Fruit fly (Drosophila melanogaster) whole organism, embryonic: Measurements from ENCODE around the gene CG15439.

Experiments used
- B-H2 ChIP-seq: fragments of 200-800 bp; sonication (Bioruptor generic); optimal IDR thresholded peaks from 2 replicates; lab custom pipeline; 2018; ENCODE audit warnings: missing biosample characterization, mild to moderate bottlenecking, missing genetic modification characterization
- BEAF-32 ChIP-seq: fragments of 200-800 bp; sonication (Bioruptor generic); optimal IDR thresholded peaks from 3 replicates; lab custom pipeline; 2017; ENCODE audit warnings: missing biosample characterization, missing genetic modification characterization, mild to moderate bottlenecking, moderate library complexity, missing genetic modification reagents
- Blimp-1 ChIP-seq: fragments of 200-800 bp; sonication (Bioruptor generic); optimal IDR thresholded peaks from 3 replicates; lab custom pipeline; 2018; ENCODE audit warnings: missing biosample characterization, missing genetic modification characterization, mild to moderate bottlenecking, moderate library complexity, missing genetic modification reagents
- CG10274 ChIP-seq: fragments of 200-800 bp; sonication (Bioruptor generic); optimal IDR thresholded peaks from 3 replicates; lab custom pipeline; 2017; ENCODE audit warnings: missing biosample characterization, mild to moderate bottlenecking, missing genetic modification characterization
- CG10366 ChIP-seq: fragments of 200-800 bp; sonication (Bioruptor generic); IDR thresholded peaks from 2 replicates; pipeline ENCODE4 v1.3.6; 2022; ENCODE audit warnings: missing biosample characterization, missing genetic modification characterization
- CG12104 ChIP-seq: fragments of 200-800 bp; sonication (Bioruptor generic); optimal IDR thresholded peaks from 3 replicates; lab custom pipeline; 2016; ENCODE audit warnings: missing biosample characterization, missing genetic modification characterization
- CG12155 ChIP-seq: fragments of 200-800 bp; sonication (Bioruptor generic); optimal IDR thresholded peaks from 3 replicates; lab custom pipeline; 2016; ENCODE audit warnings: missing biosample characterization, missing genetic modification characterization
- CG12236 ChIP-seq: fragments of 200-800 bp; sonication (Bioruptor generic); optimal IDR thresholded peaks from 2 replicates; lab custom pipeline; 2016; ENCODE audit warnings: missing biosample characterization, missing genetic modification characterization
- CG12942 ChIP-seq: fragments of 200-800 bp; sonication (Bioruptor generic); optimal IDR thresholded peaks from 3 replicates; lab custom pipeline; 2016; ENCODE audit warnings: missing biosample characterization, missing genetic modification characterization
- CG14860 ChIP-seq: fragments of 200-800 bp; sonication (Bioruptor generic); IDR thresholded peaks from 3 replicates; pipeline ENCODE4 v1.3.6; 2022; ENCODE audit warnings: missing biosample characterization, missing genetic modification characterization; ENCODE audit not compliant: partially characterized antibody
- CG1529 ChIP-seq: fragments of 200-800 bp; sonication (Bioruptor generic); optimal IDR thresholded peaks from 3 replicates; lab custom pipeline; 2018; ENCODE audit warnings: missing biosample characterization, missing genetic modification characterization
- CG15601 ChIP-seq: fragments of 200-800 bp; sonication (Bioruptor generic); optimal IDR thresholded peaks from 3 replicates; lab custom pipeline; 2019; ENCODE audit warnings: missing biosample characterization, mild to moderate bottlenecking, missing genetic modification characterization, moderate library complexity
- CG18764 ChIP-seq: fragments of 200-800 bp; sonication (Bioruptor generic); optimal IDR thresholded peaks from 3 replicates; lab custom pipeline; 2016; ENCODE audit warnings: missing biosample characterization, missing genetic modification characterization
- CG2120 ChIP-seq: fragments of 200-800 bp; sonication (Bioruptor generic); optimal IDR thresholded peaks from 3 replicates; lab custom pipeline; 2016; ENCODE audit warnings: missing biosample characterization, missing genetic modification characterization
- CG2202 ChIP-seq: fragments of 200-800 bp; sonication (Bioruptor generic); optimal IDR thresholded peaks from 2 replicates; lab custom pipeline; 2018; ENCODE audit warnings: missing biosample characterization, mild to moderate bottlenecking, missing genetic modification characterization
- CG42726 ChIP-seq: fragments of 200-800 bp; sonication (Bioruptor generic); IDR thresholded peaks from 2 replicates; pipeline ENCODE4 v1.3.6; 2022; ENCODE audit warnings: missing biosample characterization, missing genetic modification characterization; ENCODE audit not compliant: partially characterized antibody
- CG4328 ChIP-seq: fragments of 200-800 bp; sonication (Bioruptor generic); optimal IDR thresholded peaks from 3 replicates; lab custom pipeline; 2017; ENCODE audit warnings: missing biosample characterization, missing genetic modification reagents, missing genetic modification characterization
- CG8478 ChIP-seq: fragments of >200 bp; optimal IDR thresholded peaks from 2 replicates; lab custom pipeline; 2018
- D19B ChIP-seq: fragments of 200-800 bp; sonication (Bioruptor generic); optimal IDR thresholded peaks from 2 replicates; lab custom pipeline; 2017; ENCODE audit warnings: missing biosample characterization, mild to moderate bottlenecking, missing genetic modification characterization
- Dip3 ChIP-seq: fragments of 200-800 bp; sonication (Bioruptor generic); optimal IDR thresholded peaks from 3 replicates; lab custom pipeline; 2016; ENCODE audit warnings: missing biosample characterization, missing genetic modification characterization
- HLH4C ChIP-seq: fragments of 200-800 bp; sonication (Bioruptor generic); IDR thresholded peaks from 3 replicates; pipeline ENCODE4 v1.3.6; 2022; ENCODE audit warnings: missing biosample characterization, missing genetic modification characterization; ENCODE audit not compliant: partially characterized antibody
- HLHmδ ChIP-seq: fragments of 200-800 bp; sonication (Bioruptor generic); optimal IDR thresholded peaks from 2 replicates; lab custom pipeline; 2018; ENCODE audit warnings: missing biosample characterization, mild to moderate bottlenecking, missing genetic modification characterization, moderate library complexity
- Hr39 ChIP-seq: fragments of >200 bp; optimal IDR thresholded peaks from 2 replicates; lab custom pipeline; 2017
- Nf-YC ChIP-seq: fragments of 200-800 bp; optimal IDR thresholded peaks from 3 replicates; lab custom pipeline; 2019; ENCODE audit warnings: missing biosample characterization, mild to moderate bottlenecking, missing genetic modification characterization, moderate library complexity
- Oaz ChIP-seq: fragments of 200-800 bp; sonication (Bioruptor generic); IDR thresholded peaks from 2 replicates; pipeline ENCODE4 v1.3.6; 2022; ENCODE audit warnings: missing biosample characterization, missing genetic modification characterization
- bsh ChIP-seq, 2 experiments: fragments of 200-800 bp; sonication (Bioruptor generic); optimal IDR thresholded peaks; 2 replicates each; lab custom pipeline; 2017 to 2018; ENCODE audit warnings: mild to moderate bottlenecking in 2 of 2, missing biosample characterization in 2 of 2, missing genetic modification characterization in 2 of 2, moderate library complexity in 1 of 2
- cato ChIP-seq: fragments of 200-800 bp; sonication (Bioruptor generic); optimal IDR thresholded peaks from 2 replicates; lab custom pipeline; 2016; ENCODE audit warnings: missing biosample characterization, missing genetic modification characterization, borderline replicate concordance
- crp ChIP-seq, 2 experiments: fragments of 200-800 bp; sonication (Bioruptor generic); optimal IDR thresholded peaks; 2 replicates in 1 of 2; 3 replicates in 1 of 2; lab custom pipeline; 2017; ENCODE audit warnings: missing biosample characterization in 2 of 2, missing genetic modification characterization in 2 of 2, mild to moderate bottlenecking in 1 of 2, moderate library complexity in 1 of 2
- dati ChIP-seq: fragments of 200-800 bp; sonication (Bioruptor generic); IDR thresholded peaks from 2 replicates; pipeline ENCODE4 v1.3.6; 2022; ENCODE audit warnings: missing biosample characterization, missing genetic modification characterization
- disco-r ChIP-seq: fragments of 200-800 bp; sonication (Bioruptor generic); optimal IDR thresholded peaks from 2 replicates; lab custom pipeline; 2016; ENCODE audit warnings: missing biosample characterization, missing genetic modification characterization
- dm ChIP-seq: fragments of 200-800 bp; sonication (Bioruptor generic); optimal IDR thresholded peaks from 3 replicates; lab custom pipeline; 2016; ENCODE audit warnings: missing biosample characterization, missing genetic modification characterization
- en ChIP-seq: fragments of 200-800 bp; sonication (Bioruptor generic); optimal IDR thresholded peaks from 2 replicates; lab custom pipeline; 2016; ENCODE audit warnings: missing biosample characterization, missing genetic modification characterization
- fd96Cb ChIP-seq: fragments of 200-800 bp; sonication (Bioruptor generic); optimal IDR thresholded peaks from 2 replicates; lab custom pipeline; 2018; ENCODE audit warnings: missing biosample characterization, mild to moderate bottlenecking, missing genetic modification characterization, moderate library complexity
- ftz-f1 ChIP-seq: fragments of 200-800 bp; sonication (Bioruptor generic); optimal IDR thresholded peaks from 2 replicates; lab custom pipeline; 2016; ENCODE audit warnings: missing biosample characterization, missing genetic modification characterization
- gem ChIP-seq: fragments of 200-800 bp; sonication (Bioruptor generic); optimal IDR thresholded peaks from 2 replicates; lab custom pipeline; 2019; ENCODE audit warnings: missing biosample characterization, mild to moderate bottlenecking, missing genetic modification characterization, moderate library complexity
- gro ChIP-seq: fragments of 200-800 bp; sonication (Bioruptor generic); optimal IDR thresholded peaks from 2 replicates; lab custom pipeline; 2016; ENCODE audit warnings: missing biosample characterization, missing genetic modification characterization
- kah ChIP-seq: fragments of 200-800 bp; sonication (Bioruptor generic); optimal IDR thresholded peaks from 2 replicates; lab custom pipeline; 2018; ENCODE audit warnings: missing biosample characterization, mild to moderate bottlenecking, missing genetic modification characterization
- lab ChIP-seq: fragments of 200-800 bp; sonication (Bioruptor generic); optimal IDR thresholded peaks from 3 replicates; lab custom pipeline; 2017; ENCODE audit warnings: missing biosample characterization, missing genetic modification characterization, mild to moderate bottlenecking, moderate library complexity, missing genetic modification reagents
- lbe ChIP-seq: fragments of 200-800 bp; sonication (Bioruptor generic); optimal IDR thresholded peaks from 2 replicates; lab custom pipeline; 2016; ENCODE audit warnings: missing biosample characterization, mild to moderate bottlenecking, missing genetic modification characterization
- lola ChIP-seq, 3 experiments: fragments of >200 bp in 2 of 3; fragments of 200-800 bp in 1 of 3; sonication (Bioruptor generic) in 1 of 3; optimal IDR thresholded peaks; 2 replicates each; lab custom pipeline; 2017 to 2019; ENCODE audit warnings: missing biosample characterization in 3 of 3, missing genetic modification characterization in 3 of 3, mild to moderate bottlenecking in 1 of 3, moderate library complexity in 1 of 3
- maf-S ChIP-seq: fragments of 200-800 bp; sonication (Bioruptor generic); optimal IDR thresholded peaks from 2 replicates; lab custom pipeline; 2016; ENCODE audit warnings: missing biosample characterization, missing genetic modification characterization
- odd ChIP-seq: fragments of 200-800 bp; sonication (Bioruptor generic); optimal IDR thresholded peaks from 2 replicates; lab custom pipeline; 2017; ENCODE audit warnings: missing biosample characterization, mild to moderate bottlenecking, missing genetic modification characterization
- org-1 ChIP-seq: fragments of 200-800 bp; sonication (Bioruptor generic); optimal IDR thresholded peaks from 2 replicates; lab custom pipeline; 2017; ENCODE audit warnings: missing biosample characterization, missing genetic modification characterization
- pfk ChIP-seq: fragments of 200-800 bp; sonication (Bioruptor generic); optimal IDR thresholded peaks from 2 replicates; lab custom pipeline; 2018; ENCODE audit warnings: missing biosample characterization, mild to moderate bottlenecking, missing genetic modification characterization, moderate library complexity
- psq ChIP-seq: fragments of 200-800 bp; sonication (Bioruptor generic); optimal IDR thresholded peaks from 2 replicates; lab custom pipeline; 2017; ENCODE audit warnings: missing biosample characterization, missing genetic modification characterization
- sd ChIP-seq: fragments of 200-800 bp; sonication (Bioruptor generic); optimal IDR thresholded peaks from 3 replicates; lab custom pipeline; 2018; ENCODE audit warnings: missing biosample characterization, mild to moderate bottlenecking, missing genetic modification characterization, moderate library complexity
- tap ChIP-seq: fragments of 200-800 bp; optimal IDR thresholded peaks from 3 replicates; lab custom pipeline; 2019; ENCODE audit warnings: missing biosample characterization, mild to moderate bottlenecking, missing genetic modification characterization, moderate library complexity
- tin ChIP-seq: fragments of 200-800 bp; sonication (Bioruptor generic); optimal IDR thresholded peaks from 3 replicates; lab custom pipeline; 2016; ENCODE audit warnings: missing biosample characterization, missing genetic modification characterization
- trem ChIP-seq: fragments of 200-800 bp; optimal IDR thresholded peaks from 3 replicates; lab custom pipeline; 2019; ENCODE audit warnings: missing biosample characterization, mild to moderate bottlenecking, missing genetic modification characterization, moderate library complexity
- twi ChIP-seq: fragments of 200-800 bp; optimal IDR thresholded peaks from 2 replicates; lab custom pipeline; 2019; ENCODE audit warnings: missing biosample characterization, mild to moderate bottlenecking, missing genetic modification characterization, moderate library complexity
- zen2 ChIP-seq: fragments of 200-800 bp; sonication (Bioruptor generic); IDR thresholded peaks from 3 replicates; pipeline ENCODE4 v1.3.6; 2022; ENCODE audit warnings: missing biosample characterization, missing genetic modification characterization; ENCODE audit not compliant: partially characterized antibody

The CG15439 gene

DNA sequence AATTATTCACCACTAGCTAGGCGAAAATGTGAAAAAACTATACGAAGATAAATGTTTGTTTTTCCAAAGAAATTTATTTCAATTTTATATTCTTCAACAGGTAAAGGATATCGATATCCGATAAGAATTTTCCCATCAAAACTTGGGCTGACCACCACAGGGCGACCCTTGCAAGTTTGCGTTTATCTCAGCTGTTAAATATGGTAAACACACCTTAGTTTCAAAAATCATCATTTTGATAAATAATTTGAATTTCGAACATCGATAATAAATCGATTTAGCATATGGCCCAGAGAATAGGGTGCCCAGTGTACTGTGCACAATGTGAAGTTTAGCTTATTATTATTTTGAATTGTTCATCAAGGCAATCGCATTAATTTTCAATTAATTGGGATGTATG is 10.5 kb upstream of the CG15439 start, which contains the start of the genes CG15443 and Paris (continued):
- no peak for TF ChIP-seq Blimp-1 (GFP tag; lab: Kevin White, UChicago)
- TF ChIP-seq CG2202 (tag; lab: Kevin White, UChicago), result no peak
- no peak for TF ChIP-seq D19B (GFP tag; lab: Kevin White, UChicago)
- TF ChIP-seq HLH4C (GFP tag; lab: Robert Waterston, UW), result peak; percentile 90
- TF ChIP-seq CG15601 (tag; lab: Kevin White, UChicago), result peak; percentile 3
- no peak for TF ChIP-seq disco-r (GFP tag; lab: Kevin White, UChicago)
- TF ChIP-seq kah (GFP tag; lab: Kevin White, UChicago), result peak; percentile 50
- TF ChIP-seq tap, result no peak
- TF ChIP-seq CG12942 (GFP tag; lab: Kevin White, UChicago), result no peak
- TF ChIP-seq CG10366, result no peak
- TF ChIP-seq CG12236 (GFP tag; lab: Kevin White, UChicago), result no peak
- no peak for TF ChIP-seq odd (GFP tag; lab: Kevin White, UChicago)
- peak in 1 of 2 experiments; percentile 85 for TF ChIP-seq crp (GFP tag; optimal IDR thresholded peaks at IDR 0.05; lab: Kevin White, UChicago)
- TF ChIP-seq maf-S, result no peak
- no peak for TF ChIP-seq Hr39 (lab: Kevin White, UChicago)
- TF ChIP-seq dati (GFP tag; lab: Robert Waterston, UW), result no peak
- no peak for TF ChIP-seq tin (GFP tag; lab: Kevin White, UChicago)
- peak; percentile 55 for TF ChIP-seq trem
- no peak for TF ChIP-seq lbe (GFP tag; lab: Kevin White, UChicago)
- no peak for TF ChIP-seq HLHmδ (GFP tag; lab: Kevin White, UChicago)
- no peak for TF ChIP-seq lola (GFP tag; optimal IDR thresholded peaks at IDR 0.05; lab: Kevin White, UChicago)
- peak; percentile 35 for TF ChIP-seq lab (GFP tag; lab: Kevin White, UChicago)
- no peak for TF ChIP-seq CG1529 (GFP tag; lab: Kevin White, UChicago)
- no peak for TF ChIP-seq gro (GFP tag; lab: Kevin White, UChicago)
- no peak for TF ChIP-seq CG10274 (GFP tag; lab: Kevin White, UChicago)
- peak; percentile 35 for TF ChIP-seq dm (GFP tag; lab: Kevin White, UChicago)
- no peak for TF ChIP-seq CG12155
- no peak for TF ChIP-seq CG12104 (GFP tag; lab: Kevin White, UChicago)
- no peak for TF ChIP-seq sd (tag; lab: Kevin White, UChicago)
- TF ChIP-seq B-H2 (GFP tag; lab: Kevin White, UChicago), result peak; percentile 36
- peak; percentile 36 for TF ChIP-seq pfk
- no peak for TF ChIP-seq fd96Cb (tag; lab: Kevin White, UChicago)
- TF ChIP-seq en (GFP tag; lab: Kevin White, UChicago), result no peak
- TF ChIP-seq zen2 (GFP tag; lab: Robert Waterston, UW), result peak; percentile 75; the same call in 2 of the 3 replicates
- no peak for TF ChIP-seq Oaz
- peak; percentile 22 for TF ChIP-seq CG2120 (GFP tag; lab: Kevin White, UChicago)
- peak; percentile 10 for TF ChIP-seq CG4328 (GFP tag; lab: Kevin White, UChicago)
- no peak for TF ChIP-seq Dip3 (GFP tag; lab: Kevin White, UChicago)
- peak; percentile 95 for TF ChIP-seq CG14860 (GFP tag; lab: Robert Waterston, UW)
- no peak for TF ChIP-seq org-1 (GFP tag; lab: Kevin White, UChicago)
- no peak for TF ChIP-seq psq (GFP tag; lab: Kevin White, UChicago)
- no peak for TF ChIP-seq CG8478 (lab: Kevin White, UChicago)
- no peak for TF ChIP-seq CG18764
- no peak for TF ChIP-seq cato
- peak; percentile 7 for TF ChIP-seq twi (tag; lab: Kevin White, UChicago)
- no peak for TF ChIP-seq ftz-f1 (GFP tag; lab: Kevin White, UChicago)
- TF ChIP-seq gem (tag; lab: Kevin White, UChicago), result no peak
- TF ChIP-seq Nf-YC (tag; lab: Kevin White, UChicago), result peak; percentile 10
- TF ChIP-seq CG42726 (GFP tag; lab: Robert Waterston, UW), result no peak
- TF ChIP-seq BEAF-32, result peak; percentile 42
- TF ChIP-seq bsh (GFP tag; optimal IDR thresholded peaks at IDR 0.05; lab: Kevin White, UChicago), result no peak
